Fruit fly (Drosophila melanogaster): ENCODE data around the gene RpL34b.

The RpL34b gene

DNA sequence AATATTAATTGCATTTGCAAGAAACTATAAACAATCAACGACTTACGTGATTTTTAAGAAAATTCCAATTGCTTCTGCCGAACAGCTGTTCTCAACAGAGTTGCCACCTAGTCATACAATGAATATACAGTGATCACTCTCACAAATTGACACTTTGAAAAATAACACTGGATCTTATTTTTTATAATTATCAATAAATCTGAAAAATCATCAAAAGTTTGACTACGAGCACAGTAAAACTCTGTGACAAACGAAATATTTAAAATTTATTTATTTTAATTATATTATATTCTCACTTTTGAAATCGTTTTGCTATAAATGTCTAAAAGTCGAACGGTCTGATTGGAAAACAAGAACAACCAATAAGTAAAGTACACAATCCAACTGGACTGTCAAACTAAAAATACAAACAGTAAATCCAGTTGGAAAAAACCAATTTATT, 1.1 kb downstream of the RpL34b start, which contains the start of gene CG34117 (continued):
- peak; percentile 90 for TF ChIP-seq svp (GFP tag)
- peak; percentile 79 for TF ChIP-seq OdsH (GFP tag; optimal IDR thresholded peaks at IDR 0.05)
- TF ChIP-seq achi (GFP tag; optimal IDR thresholded peaks at IDR 0.05): peak; percentile 72
- no peak for TF ChIP-seq fd59A (GFP tag; optimal IDR thresholded peaks at IDR 0.05)
- TF ChIP-seq Lpt (GFP tag; optimal IDR thresholded peaks at IDR 0.05): peak; percentile 45
- TF ChIP-seq Eip75B (GFP tag; optimal IDR thresholded peaks at IDR 0.05): peak; percentile 66
- TF ChIP-seq ss (GFP tag; optimal IDR thresholded peaks at IDR 0.05): peak; percentile 1 to 28
- peak; percentile 76 for TF ChIP-seq acj6 (GFP tag; optimal IDR thresholded peaks at IDR 0.05)
- TF ChIP-seq CG16779 (tag; optimal IDR thresholded peaks at IDR 0.05): peak; percentile 18
- peak; percentile 76 for TF ChIP-seq Hr4 (GFP tag; optimal IDR thresholded peaks at IDR 0.05)
- no peak for TF ChIP-seq dac (GFP tag; optimal IDR thresholded peaks at IDR 0.05)
- TF ChIP-seq Met (GFP tag; optimal IDR thresholded peaks at IDR 0.05): peak; percentile 79
- TF ChIP-seq CG7368 (GFP tag; optimal IDR thresholded peaks at IDR 0.05): peak; percentile 66
- peak; percentile 82 for TF ChIP-seq eg (GFP tag; IDR thresholded peaks at IDR 0.05)
- peak; percentile 86 for TF ChIP-seq esn (GFP tag; optimal IDR thresholded peaks at IDR 0.05)
- TF ChIP-seq Sox102F (GFP tag; optimal IDR thresholded peaks at IDR 0.05): peak; percentile 65
- peak; percentile 40 for TF ChIP-seq fkh (GFP tag; optimal IDR thresholded peaks at IDR 0.05)
- TF ChIP-seq spab (GFP tag; optimal IDR thresholded peaks at IDR 0.05): peak; percentile 23
- TF ChIP-seq Ets96B (tag; optimal IDR thresholded peaks at IDR 0.05): peak; percentile 71
- TF ChIP-seq fd85E (GFP tag; optimal IDR thresholded peaks at IDR 0.05): no peak
- peak; percentile 17 for TF ChIP-seq CG6854 (GFP tag; optimal IDR thresholded peaks at IDR 0.05)

DNA sequence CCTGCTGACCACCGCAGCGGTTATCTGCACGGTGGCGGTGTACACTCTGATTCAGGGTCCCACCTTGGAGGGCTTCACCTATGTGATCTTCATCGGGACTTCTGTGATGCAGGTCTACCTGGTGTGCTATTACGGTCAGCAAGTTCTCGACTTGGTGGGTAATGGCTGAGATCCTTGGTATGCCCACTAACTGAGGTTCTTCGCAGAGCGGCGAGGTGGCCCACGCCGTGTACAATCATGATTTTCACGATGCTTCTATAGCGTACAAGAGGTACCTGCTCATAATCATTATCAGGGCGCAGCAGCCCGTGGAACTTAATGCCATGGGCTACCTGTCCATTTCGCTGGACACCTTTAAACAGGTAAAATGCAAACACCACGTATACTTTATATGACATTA, 2.0 kb downstream of the RpL34b start:
- TF ChIP-seq CG3032 (tag; optimal IDR thresholded peaks at IDR 0.05): no peak

DNA sequence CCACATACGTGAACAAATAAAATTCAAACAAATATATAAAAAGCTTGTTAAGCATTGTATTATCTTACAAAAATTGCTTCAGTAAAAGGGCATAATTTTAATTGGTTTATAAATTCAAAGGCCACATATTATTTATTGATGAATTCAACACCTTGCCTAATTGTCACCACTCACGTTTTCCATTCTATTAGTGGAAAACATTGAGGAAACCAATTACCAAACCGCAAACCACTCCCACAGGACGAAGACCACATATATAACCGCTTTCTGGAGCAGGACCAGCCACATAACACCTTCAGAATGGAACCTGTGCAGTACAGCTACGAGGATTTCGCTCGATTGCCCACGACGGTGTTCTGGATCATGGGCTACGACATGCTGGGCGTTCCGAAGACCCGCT, 3.1 kb downstream of the RpL34b start, which contains the start of gene Or85f:
Gene Or85f (plus strand): TSS at position 301 of the 400 bp plus-strand sequence.
- TF ChIP-seq CG6808 (GFP tag; optimal IDR thresholded peaks at IDR 0.05) (no peak), fd85E (GFP tag; optimal IDR thresholded peaks at IDR 0.05) (no peak), CG1621 (tag; optimal IDR thresholded peaks at IDR 0.05) (no peak), CG8319 (GFP tag; optimal IDR thresholded peaks at IDR 0.05) (no peak), spab (GFP tag; optimal IDR thresholded peaks at IDR 0.05) (no peak), CG8119 (GFP tag; IDR thresholded peaks at IDR 0.05) (no peak), CG10631 (GFP tag; optimal IDR thresholded peaks at IDR 0.05) (no peak), net (GFP tag; optimal IDR thresholded peaks at IDR 0.05) (no peak), CG15336 (GFP tag; IDR thresholded peaks at IDR 0.05) (no peak), CG11294 (GFP tag; IDR thresholded peaks at IDR 0.05) (no peak), Sox14 (GFP tag; optimal IDR thresholded peaks at IDR 0.05) (no peak), Ets21C (GFP tag; optimal IDR thresholded peaks at IDR 0.05) (no peak), CG11902 (GFP tag; optimal IDR thresholded peaks at IDR 0.05) (no peak), pdm3 (GFP tag; optimal IDR thresholded peaks at IDR 0.05) (no peak), salr (GFP tag; optimal IDR thresholded peaks at IDR 0.05) (no peak), Met (GFP tag; optimal IDR thresholded peaks at IDR 0.05) (no peak)

DNA sequence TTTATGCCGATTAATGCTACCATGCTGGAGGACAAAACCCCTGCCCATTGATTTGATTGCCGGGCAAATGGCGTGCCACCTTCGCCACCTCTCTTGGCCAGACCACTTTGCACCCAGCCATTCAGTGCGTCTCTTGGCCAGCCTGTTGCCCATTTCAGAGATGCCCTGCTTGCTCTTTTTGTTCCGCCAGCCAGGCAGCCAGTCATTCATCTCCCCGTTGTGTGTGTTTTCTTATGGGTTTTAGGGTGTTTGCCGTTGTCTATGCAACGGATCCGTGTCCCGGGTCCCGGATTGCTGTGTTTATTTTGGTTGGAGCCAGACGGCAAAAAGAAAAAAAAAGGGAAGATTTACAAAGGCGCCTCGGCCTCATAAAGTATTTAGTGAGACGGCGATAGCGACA, 5.0 kb downstream of the RpL34b start:
- TF ChIP-seq fd85E (GFP tag; optimal IDR thresholded peaks at IDR 0.05) (no peak), CG11762 (GFP tag; optimal IDR thresholded peaks at IDR 0.05; ENCODE audit: insufficient read depth) (no peak), CG8119 (GFP tag; IDR thresholded peaks at IDR 0.05) (no peak), fkh (GFP tag; optimal IDR thresholded peaks at IDR 0.05) (peak; percentile 6), eg (GFP tag; IDR thresholded peaks at IDR 0.05) (0 out of 3 replicates have a peak, but pooled peaks have one; percentile 22), pdm3 (GFP tag; optimal IDR thresholded peaks at IDR 0.05) (no peak), Ets21C (GFP tag; optimal IDR thresholded peaks at IDR 0.05) (no peak), CG8632 (GFP tag; optimal IDR thresholded peaks at IDR 0.05) (no peak), CG6163 (GFP tag; IDR thresholded peaks at IDR 0.05) (0 out of 3 replicates have a peak, but pooled peaks have one; percentile 32), CG11294 (GFP tag; IDR thresholded peaks at IDR 0.05) (no peak), CG3919 (GFP tag; optimal IDR thresholded peaks at IDR 0.05) (no peak)
